Worm (Caenorhabditis elegans) whole organism, early embryonic: ENCODE data around the gene clec-197.

ENCODE experiments used
- B0310.2 ChIP-seq: sonication (generic microtip); optimal IDR thresholded peaks from 2 replicates; lab custom pipeline; 2016; ENCODE audit warnings: mild to moderate bottlenecking, missing genetic modification characterization, missing compliant biosample characterization
- F13C5.2 ChIP-seq: sonication (generic microtip); optimal IDR thresholded peaks from 2 replicates; lab custom pipeline; 2017; ENCODE audit warnings: mild to moderate bottlenecking, missing genetic modification characterization, inconsistent platforms, missing compliant biosample characterization
- aly-1 ChIP-seq: sonication (generic microtip); optimal IDR thresholded peaks from 2 replicates; lab custom pipeline; 2016; ENCODE audit warnings: missing genetic modification characterization, missing compliant biosample characterization
- ama-1 ChIP-seq: fragments of 150-350 bp; optimal IDR thresholded peaks from 2 replicates; lab custom pipeline; 2014
- ceh-13 ChIP-seq: fragments of 200-800 bp; sonication (Bioruptor generic); optimal IDR thresholded peaks from 2 replicates; lab custom pipeline; 2018; ENCODE audit warnings: mild to moderate bottlenecking, missing genetic modification characterization, missing compliant biosample characterization
- ceh-36 ChIP-seq: sonication (generic microtip); optimal IDR thresholded peaks from 2 replicates; lab custom pipeline; 2016; ENCODE audit warnings: missing genetic modification characterization, inconsistent platforms, missing compliant biosample characterization
- ets-7 ChIP-seq: sonication (generic microtip); optimal IDR thresholded peaks from 2 replicates; lab custom pipeline; 2016; ENCODE audit warnings: missing genotype, missing genetic modification characterization, missing compliant biosample characterization
- flt-1 ChIP-seq: fragments of 200-800 bp; sonication (Bioruptor generic); IDR thresholded peaks from 2 replicates; pipeline ENCODE4 v1.3.6; 2022; ENCODE audit warnings: missing genetic modification characterization, missing compliant biosample characterization
- hmbx-1 ChIP-seq: sonication (generic microtip); optimal IDR thresholded peaks from 2 replicates; lab custom pipeline; 2016; ENCODE audit warnings: mild to moderate bottlenecking, missing genetic modification characterization, missing compliant biosample characterization
- hmg-4 ChIP-seq: fragments of 200-800 bp; sonication (Bioruptor generic); optimal IDR thresholded peaks from 2 replicates; lab custom pipeline; 2018; ENCODE audit warnings: mild to moderate bottlenecking, missing genetic modification characterization, missing compliant biosample characterization
- hnd-1 ChIP-seq: sonication (generic microtip); optimal IDR thresholded peaks from 2 replicates; lab custom pipeline; 2016; ENCODE audit warnings: missing genetic modification characterization, missing compliant biosample characterization
- pes-1 ChIP-seq: fragments of 200-800 bp; sonication (Bioruptor generic); IDR thresholded peaks from 2 replicates; pipeline ENCODE4 v1.3.6; 2022; ENCODE audit warnings: missing genetic modification reagents, missing genetic modification characterization, missing compliant biosample characterization
- scrt-1 ChIP-seq: fragments of 200-800 bp; sonication (Bioruptor generic); IDR thresholded peaks from 2 replicates; pipeline ENCODE4 v1.3.6; 2022; ENCODE audit warnings: missing genetic modification characterization, missing compliant biosample characterization
- sea-1 ChIP-seq: fragments of 200-800 bp; sonication (Bioruptor generic); conservative IDR thresholded peaks from 2 replicates; pipeline ENCODE4 v1.3.6; 2022; ENCODE audit warnings: missing genetic modification characterization, missing compliant biosample characterization
- tbx-11 ChIP-seq: fragments of 200-800 bp; sonication (Bioruptor generic); IDR thresholded peaks from 2 replicates; pipeline ENCODE4 v1.3.6; 2022; ENCODE audit warnings: missing genetic modification characterization, missing compliant biosample characterization
- tbx-37 ChIP-seq: fragments of 200-800 bp; sonication (Bioruptor generic); conservative IDR thresholded peaks from 2 replicates; pipeline ENCODE4 v1.3.6; 2022; ENCODE audit warnings: missing genetic modification reagents, missing genetic modification characterization, missing compliant biosample characterization
- tra-4 ChIP-seq: sonication (generic microtip); optimal IDR thresholded peaks from 2 replicates; lab custom pipeline; 2017; ENCODE audit warnings: missing genetic modification characterization, missing compliant biosample characterization

clec-197 gene

DNA sequence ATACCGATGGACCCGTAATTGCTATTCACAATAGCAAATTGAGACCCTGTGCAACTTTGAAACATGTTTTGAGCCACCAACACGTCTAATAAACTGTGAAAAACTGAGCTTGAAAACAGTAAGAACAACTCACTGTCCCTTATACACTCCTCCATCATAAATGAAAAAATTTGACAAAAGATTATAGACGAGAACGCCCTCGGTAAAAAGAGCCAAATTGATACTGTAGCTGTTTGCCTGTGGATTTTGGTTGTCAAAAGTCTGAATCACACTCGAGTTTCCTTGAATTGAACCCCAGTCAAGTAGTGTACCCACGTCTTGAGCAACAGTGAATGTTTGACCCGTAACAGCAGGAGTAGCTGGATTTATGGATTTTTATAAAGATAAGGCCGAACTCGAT is 5.5 kb downstream of the clec-197 start:
- TF ChIP-seq ceh-13 (GFP tag; lab: Kevin White, UChicago) = no peak
- TF ChIP-seq scrt-1 = no peak
- no peak for TF ChIP-seq tra-4 (tag; lab: Kevin White, UChicago)
- TF ChIP-seq hmbx-1 = no peak
- TF ChIP-seq aly-1 (tag; lab: Kevin White, UChicago) = no peak
- TF ChIP-seq tbx-37 (GFP tag; lab: Robert Waterston, UW) = no peak
- TF ChIP-seq sea-1 (GFP tag; lab: Robert Waterston, UW) = no peak
- no peak for TF ChIP-seq ama-1 (lab: Kevin White, UChicago)
- TF ChIP-seq tbx-11 (GFP tag; lab: Robert Waterston, UW) = no peak
- no peak for TF ChIP-seq hmg-4 (GFP tag; lab: Kevin White, UChicago)
- no peak for TF ChIP-seq F13C5.2 (tag; lab: Kevin White, UChicago)
- TF ChIP-seq hnd-1 (tag; lab: Kevin White, UChicago) = no peak
- TF ChIP-seq flt-1 (GFP tag; lab: Robert Waterston, UW) = no peak
- TF ChIP-seq ets-7 (tag; lab: Kevin White, UChicago) = no peak
- no peak for TF ChIP-seq B0310.2 (tag; lab: Kevin White, UChicago)
- no peak for TF ChIP-seq pes-1 (GFP tag; lab: Robert Waterston, UW)
- no peak for TF ChIP-seq ceh-36 (tag; lab: Kevin White, UChicago)

DNA sequence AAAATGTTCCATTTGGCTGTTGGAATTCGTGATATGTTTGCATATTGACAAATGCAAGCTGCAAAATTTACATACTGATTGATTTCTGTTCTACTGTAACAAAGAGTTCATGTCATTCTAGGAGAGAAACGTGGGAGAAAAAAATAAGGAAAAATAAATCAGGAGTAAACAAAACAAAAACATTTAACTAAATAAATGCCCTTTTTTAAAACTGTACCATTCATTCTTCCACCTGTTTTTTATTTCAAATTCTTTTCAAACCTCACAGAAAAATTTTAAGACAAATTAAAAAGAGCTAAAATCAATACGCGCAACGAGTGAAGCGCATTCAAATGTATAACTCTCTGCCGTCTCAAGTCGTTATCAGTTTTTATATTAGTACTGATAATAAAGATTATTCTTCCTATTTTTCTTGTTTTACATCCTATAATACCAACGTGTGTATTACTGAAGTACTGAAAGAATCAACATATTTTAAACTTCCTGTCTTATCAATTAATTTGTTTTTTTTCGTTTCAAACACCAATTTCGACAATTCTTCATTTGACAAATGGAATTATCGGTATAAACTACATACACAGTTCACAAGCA is 7.5 kb downstream of the clec-197 start, which contains the start of gene C49C3.10:
TSS of gene C49C3.10 (minus strand) at position 51 of the 591 bp plus-strand sequence.
- TF ChIP-seq F13C5.2 (tag; lab: Kevin White, UChicago) = no peak
- TF ChIP-seq hmg-4 (GFP tag; lab: Kevin White, UChicago) = no peak
- no peak for TF ChIP-seq hnd-1 (tag; lab: Kevin White, UChicago)
- TF ChIP-seq ama-1 (lab: Kevin White, UChicago) = no peak
- no peak for TF ChIP-seq pes-1 (GFP tag; lab: Robert Waterston, UW)
- TF ChIP-seq B0310.2 (tag; lab: Kevin White, UChicago) = no peak
- no peak for TF ChIP-seq flt-1 (GFP tag; lab: Robert Waterston, UW)
- no peak for TF ChIP-seq aly-1 (tag; lab: Kevin White, UChicago)
- no peak for TF ChIP-seq tbx-11 (GFP tag; lab: Robert Waterston, UW)
- no peak for TF ChIP-seq hmbx-1
- TF ChIP-seq ceh-36 (tag; lab: Kevin White, UChicago) = no peak
- no peak for TF ChIP-seq ceh-13 (GFP tag; lab: Kevin White, UChicago)
- no peak for TF ChIP-seq ets-7 (tag; lab: Kevin White, UChicago)
- no peak for TF ChIP-seq tra-4 (tag; lab: Kevin White, UChicago)
- TF ChIP-seq scrt-1 = no peak
- TF ChIP-seq tbx-37 (GFP tag; lab: Robert Waterston, UW) = no peak

DNA sequence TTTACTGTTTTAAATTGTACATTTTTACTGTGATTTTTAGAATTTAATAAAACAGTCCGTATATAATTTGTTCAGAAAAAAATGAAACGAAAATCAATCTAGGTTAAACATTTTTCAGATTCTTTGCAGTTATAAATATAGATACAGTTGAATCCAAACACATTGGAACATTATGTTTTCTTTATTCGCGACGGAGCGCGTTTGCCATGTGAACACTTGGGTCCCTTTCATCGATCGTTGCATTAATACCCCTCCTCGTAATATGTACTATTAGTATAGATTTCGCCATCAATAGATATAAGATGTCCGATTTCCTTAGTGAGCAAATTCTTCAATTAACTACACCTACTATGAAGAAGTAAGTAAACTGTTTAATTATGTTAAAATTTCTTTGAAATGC is 11.5 kb downstream of the clec-197 start, which contains the start of gene C49C3.8:
TSS of gene C49C3.8 (plus strand) at position 173 of the 400 bp plus-strand sequence.
- TF ChIP-seq hmbx-1 (no peak), F13C5.2 (tag; lab: Kevin White, UChicago) (no peak), scrt-1 (no peak), tra-4 (tag; lab: Kevin White, UChicago) (no peak), ceh-36 (tag; lab: Kevin White, UChicago) (no peak), sea-1 (GFP tag; lab: Robert Waterston, UW) (no peak)

DNA sequence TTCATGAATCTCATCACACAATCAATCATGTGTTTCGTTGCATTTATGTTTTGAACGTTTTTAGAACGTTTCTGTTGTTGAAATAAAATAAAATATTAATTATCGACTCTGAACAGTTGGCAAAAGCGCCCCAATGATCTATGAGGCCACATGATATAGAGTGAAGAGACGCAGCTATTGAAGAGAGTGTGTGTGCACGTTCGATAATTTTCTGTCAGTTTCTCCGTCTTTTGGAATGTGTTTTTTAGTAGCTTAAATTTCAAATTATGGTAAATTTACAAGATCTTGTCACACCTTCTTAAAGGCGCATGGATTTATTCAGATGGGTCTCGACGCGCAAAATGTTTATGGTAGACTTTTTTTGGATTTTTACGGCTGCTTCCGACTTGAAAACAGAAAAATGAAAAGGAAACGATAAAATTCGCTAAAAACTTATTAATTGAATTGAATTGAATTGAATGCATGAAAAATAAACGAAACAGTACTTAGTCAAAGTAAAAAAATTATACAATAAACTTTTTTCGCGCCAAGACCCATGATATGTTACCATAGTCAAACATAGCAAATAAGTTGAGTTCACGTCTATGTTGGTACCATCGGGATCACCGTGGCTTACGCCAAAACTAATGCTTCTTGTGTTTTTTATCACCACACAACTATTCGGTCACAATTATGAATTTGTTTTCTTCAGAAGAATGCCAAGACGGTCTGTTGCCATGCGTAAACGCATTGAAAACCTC is 12.8 kb downstream of the clec-197 start, which contains the start of gene C49C3.15:
TSS of gene C49C3.15 (plus strand) at position 690 of the 740 bp plus-strand sequence.
- TF ChIP-seq flt-1 (GFP tag; lab: Robert Waterston, UW) (no peak), F13C5.2 (tag; lab: Kevin White, UChicago) (no peak), tra-4 (tag; lab: Kevin White, UChicago) (no peak), sea-1 (GFP tag; lab: Robert Waterston, UW) (no peak), B0310.2 (tag; lab: Kevin White, UChicago) (no peak), pes-1 (GFP tag; lab: Robert Waterston, UW) (no peak), ets-7 (tag; lab: Kevin White, UChicago) (no peak), hmg-4 (GFP tag; lab: Kevin White, UChicago) (no peak), aly-1 (tag; lab: Kevin White, UChicago) (no peak), ama-1 (lab: Kevin White, UChicago) (no peak), ceh-36 (tag; lab: Kevin White, UChicago) (no peak), ceh-13 (GFP tag; lab: Kevin White, UChicago) (no peak), hmbx-1 (no peak), hnd-1 (tag; lab: Kevin White, UChicago) (no peak), scrt-1 (no peak), tbx-37 (GFP tag; lab: Robert Waterston, UW) (no peak), tbx-11 (GFP tag; lab: Robert Waterston, UW) (no peak)

DNA sequence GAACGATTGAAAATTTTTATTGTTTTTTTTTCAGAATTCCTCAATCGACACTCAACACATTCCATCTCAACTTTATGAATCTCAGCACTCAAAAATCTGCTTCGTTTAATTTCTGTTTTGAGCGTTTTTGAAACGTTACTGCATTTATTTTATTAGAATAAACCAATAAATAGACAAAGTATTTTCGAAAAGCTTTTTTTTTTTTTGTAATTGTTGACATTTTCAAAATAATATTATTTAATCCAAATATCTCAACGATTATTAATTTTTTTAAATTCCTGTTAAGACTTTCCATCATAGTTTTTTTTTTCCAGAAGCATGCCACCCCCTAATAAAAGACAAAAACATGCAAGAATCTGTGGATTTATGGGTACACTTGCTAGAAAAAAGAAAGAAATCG is 14.2 kb downstream of the clec-197 start, which contains the start of gene C49C3.7:
TSS of gene C49C3.7 (plus strand) at position 301 of the 400 bp plus-strand sequence.
- TF ChIP-seq ceh-13 (GFP tag; lab: Kevin White, UChicago) (no peak), scrt-1 (no peak), hnd-1 (tag; lab: Kevin White, UChicago) (no peak), ama-1 (lab: Kevin White, UChicago) (no peak), pes-1 (GFP tag; lab: Robert Waterston, UW) (no peak), sea-1 (GFP tag; lab: Robert Waterston, UW) (no peak), hmg-4 (GFP tag; lab: Kevin White, UChicago) (no peak), tbx-11 (GFP tag; lab: Robert Waterston, UW) (no peak), aly-1 (tag; lab: Kevin White, UChicago) (no peak), B0310.2 (tag; lab: Kevin White, UChicago) (no peak), ets-7 (tag; lab: Kevin White, UChicago) (no peak), tbx-37 (GFP tag; lab: Robert Waterston, UW) (no peak), ceh-36 (tag; lab: Kevin White, UChicago) (no peak), hmbx-1 (no peak), tra-4 (tag; lab: Kevin White, UChicago) (no peak), flt-1 (GFP tag; lab: Robert Waterston, UW) (no peak), F13C5.2 (tag; lab: Kevin White, UChicago) (no peak)
